Worm (Caenorhabditis elegans) whole organism, L1 larva: Measurements from ENCODE around the gene F52G3.7.

Source experiments
- F16B12.6 ChIP-seq: fragments of 150-350 bp; optimal IDR thresholded peaks from 2 replicates; lab custom pipeline; 2014; ENCODE audit warnings: missing biosample characterization, missing genetic modification characterization
- Y116A8C.19 ChIP-seq: sonication (generic microtip); optimal IDR thresholded peaks from 2 replicates; lab custom pipeline; 2016; ENCODE audit warnings: missing compliant biosample characterization, missing genetic modification characterization, borderline replicate concordance
- aha-1 ChIP-seq: fragments of 150-350 bp; optimal IDR thresholded peaks from 2 replicates; lab custom pipeline; 2014; ENCODE audit warnings: missing biosample characterization, missing genetic modification characterization
- alr-1 ChIP-seq: fragments of 200-800 bp; sonication (Bioruptor generic); optimal IDR thresholded peaks from 2 replicates; lab custom pipeline; 2018; ENCODE audit warnings: borderline replicate concordance, mild to moderate bottlenecking, missing genetic modification characterization, missing compliant biosample characterization
- ceh-63 ChIP-seq: fragments of 200-800 bp; sonication (Bioruptor generic); optimal IDR thresholded peaks from 2 replicates; lab custom pipeline; 2018; ENCODE audit warnings: mild to moderate bottlenecking, missing genetic modification characterization, missing compliant biosample characterization
- ceh-8 ChIP-seq: fragments of 200-800 bp; sonication (Bioruptor generic); optimal IDR thresholded peaks from 2 replicates; lab custom pipeline; 2018; ENCODE audit warnings: mild to moderate bottlenecking, missing genetic modification characterization, moderate library complexity, missing compliant biosample characterization
- ceh-82 ChIP-seq, 3 experiments: fragments of 150-350 bp in 1 of 3; sonication (generic microtip) in 2 of 3; optimal IDR thresholded peaks; 2 replicates each; lab custom pipeline; 2014 to 2017; ENCODE audit warnings: missing biosample characterization in 3 of 3, missing genetic modification characterization in 3 of 3
- ceh-90 ChIP-seq: sonication (generic microtip); optimal IDR thresholded peaks from 2 replicates; lab custom pipeline; 2016; ENCODE audit warnings: missing genetic modification characterization, missing compliant biosample characterization
- dpl-1 ChIP-seq, 3 experiments: fragments of 150-350 bp in 2 of 3; sonication (generic microtip) in 1 of 3; optimal IDR thresholded peaks; 2 replicates each; lab custom pipeline; 2014 to 2017; ENCODE audit warnings: missing biosample characterization in 3 of 3, missing genetic modification characterization in 3 of 3, missing genetic modification reagents in 3 of 3
- efl-3 ChIP-seq: fragments of 200-800 bp; sonication (Bioruptor generic); optimal IDR thresholded peaks from 2 replicates; lab custom pipeline; 2018; ENCODE audit warnings: mild to moderate bottlenecking, missing genetic modification characterization, missing compliant biosample characterization
- egl-27 ChIP-seq, 2 experiments: fragments of 150-350 bp in 1 of 2; sonication (generic microtip); optimal IDR thresholded peaks; 3 replicates each; lab custom pipeline; 2017 to 2018; ENCODE audit warnings: missing biosample characterization in 2 of 2, missing genetic modification characterization in 2 of 2, missing genetic modification reagents in 2 of 2
- elt-2 ChIP-seq: sonication (generic microtip); optimal IDR thresholded peaks from 2 replicates; lab custom pipeline; 2016; ENCODE audit warnings: missing genetic modification characterization, mild to moderate bottlenecking, inconsistent platforms, missing compliant biosample characterization, missing genetic modification reagents
- ets-5 ChIP-seq: fragments of 200-800 bp; sonication (Bioruptor generic); IDR thresholded peaks from 2 replicates; pipeline ENCODE4 v1.3.6; 2022; ENCODE audit warnings: missing genetic modification characterization, missing compliant biosample characterization
- fkh-8 ChIP-seq: sonication (generic microtip); optimal IDR thresholded peaks from 2 replicates; lab custom pipeline; 2016; ENCODE audit warnings: mild to moderate bottlenecking, missing genetic modification characterization, missing compliant biosample characterization
- grh-1 ChIP-seq: fragments of 200-800 bp; sonication (Bioruptor generic); IDR thresholded peaks from 2 replicates; pipeline ENCODE4 v1.3.6; 2022; ENCODE audit warnings: missing genetic modification reagents, missing genetic modification characterization, missing compliant biosample characterization
- hlh-17 ChIP-seq: fragments of 200-800 bp; sonication (Bioruptor generic); optimal IDR thresholded peaks from 2 replicates; lab custom pipeline; 2018; ENCODE audit warnings: missing genetic modification characterization, mild to moderate bottlenecking, missing compliant biosample characterization, moderate library complexity, borderline replicate concordance
- irx-1 ChIP-seq: sonication (generic microtip); optimal IDR thresholded peaks from 2 replicates; lab custom pipeline; 2016; ENCODE audit warnings: missing genetic modification characterization, missing compliant biosample characterization
- jun-1 ChIP-seq: fragments of 150-350 bp; optimal IDR thresholded peaks from 2 replicates; lab custom pipeline; 2014; ENCODE audit warnings: missing biosample characterization, missing genetic modification reagents, missing genetic modification characterization
- lin-13 ChIP-seq: fragments of 150-350 bp; optimal IDR thresholded peaks from 2 replicates; lab custom pipeline; 2014; ENCODE audit warnings: missing biosample characterization, missing genetic modification reagents, missing genetic modification characterization
- lin-14 ChIP-seq: fragments of 200-800 bp; sonication (Bioruptor generic); optimal IDR thresholded peaks from 2 replicates; lab custom pipeline; 2018; ENCODE audit warnings: mild to moderate bottlenecking, missing genetic modification characterization, moderate library complexity, missing compliant biosample characterization
- lin-35 ChIP-seq, 2 experiments: fragments of 150-350 bp; optimal IDR thresholded peaks; 2 replicates each; lab custom pipeline; 2014; ENCODE audit warnings: missing biosample characterization in 2 of 2, missing genetic modification characterization in 2 of 2, missing genetic modification reagents in 2 of 2
- lsy-2 ChIP-seq, 2 experiments: fragments of 150-350 bp; optimal IDR thresholded peaks; 2 replicates each; lab custom pipeline; 2014; ENCODE audit warnings: missing biosample characterization in 2 of 2, missing genetic modification characterization in 2 of 2
- mab-9 ChIP-seq: fragments of 200-800 bp; sonication (Bioruptor generic); IDR thresholded peaks from 2 replicates; pipeline ENCODE4 v1.3.6; 2022; ENCODE audit warnings: missing genetic modification reagents, missing genetic modification characterization, missing compliant biosample characterization
- mdl-1 ChIP-seq, 2 experiments: fragments of 150-350 bp; optimal IDR thresholded peaks; 2 replicates each; lab custom pipeline; 2014 to 2017; ENCODE audit warnings: missing biosample characterization in 2 of 2, missing genetic modification characterization in 2 of 2, inconsistent platforms in 1 of 2
- mep-1 ChIP-seq: fragments of 150-350 bp; optimal IDR thresholded peaks from 2 replicates; lab custom pipeline; 2014; ENCODE audit warnings: missing biosample characterization, missing genetic modification characterization
- nhr-12 ChIP-seq: sonication (generic microtip); optimal IDR thresholded peaks from 2 replicates; lab custom pipeline; 2017; ENCODE audit warnings: missing biosample characterization, missing genetic modification characterization
- nhr-20 ChIP-seq: sonication (generic microtip); optimal IDR thresholded peaks from 2 replicates; lab custom pipeline; 2016; ENCODE audit warnings: mild to moderate bottlenecking, missing genetic modification characterization, missing compliant biosample characterization
- nhr-237 ChIP-seq: fragments of 150-350 bp; optimal IDR thresholded peaks from 2 replicates; lab custom pipeline; 2014; ENCODE audit warnings: missing biosample characterization, missing genetic modification characterization
- nhr-47 ChIP-seq: sonication (generic microtip); optimal IDR thresholded peaks from 2 replicates; lab custom pipeline; 2016; ENCODE audit warnings: mild to moderate bottlenecking, missing genetic modification characterization, moderate library complexity, missing compliant biosample characterization
- nhr-71 ChIP-seq: sonication (generic microtip); optimal IDR thresholded peaks from 2 replicates; lab custom pipeline; 2016; ENCODE audit warnings: mild to moderate bottlenecking, missing genetic modification characterization, moderate library complexity, missing compliant biosample characterization
- nhr-85 ChIP-seq: sonication (generic microtip); peaks from one replicate; lab custom pipeline; 2016; ENCODE audit warnings: missing genetic modification characterization, inconsistent platforms, missing compliant biosample characterization
- nhr-90 ChIP-seq: sonication (generic microtip); optimal IDR thresholded peaks from 2 replicates; lab custom pipeline; 2016; ENCODE audit warnings: mild to moderate bottlenecking, missing genetic modification characterization, missing compliant biosample characterization; ENCODE audit not compliant: poor library complexity
- pag-3 ChIP-seq: sonication (generic microtip); optimal IDR thresholded peaks from 2 replicates; lab custom pipeline; 2017; ENCODE audit warnings: missing genetic modification characterization, mild to moderate bottlenecking, missing compliant biosample characterization, antibody characterized with exemption, borderline replicate concordance; ENCODE audit not compliant: insufficient read depth
- pqm-1 ChIP-seq: sonication (generic microtip); optimal IDR thresholded peaks from 3 replicates; lab custom pipeline; 2017; ENCODE audit warnings: missing biosample characterization, missing genetic modification characterization
- snpc-4 ChIP-seq: fragments of 150-350 bp; optimal IDR thresholded peaks from 2 replicates; lab custom pipeline; 2014; ENCODE audit warnings: missing biosample characterization, missing genetic modification characterization
- snu-23 ChIP-seq: sonication (generic microtip); optimal IDR thresholded peaks from 2 replicates; lab custom pipeline; 2016; ENCODE audit warnings: missing genetic modification characterization, missing compliant biosample characterization
- swsn-7 ChIP-seq: sonication (generic microtip); optimal IDR thresholded peaks from 2 replicates; lab custom pipeline; 2016; ENCODE audit warnings: missing genetic modification characterization, missing compliant biosample characterization
- tbx-2 ChIP-seq: sonication (generic microtip); optimal IDR thresholded peaks from 2 replicates; lab custom pipeline; 2016; ENCODE audit warnings: missing genetic modification characterization, missing compliant biosample characterization
- tlp-1 ChIP-seq: fragments of 150-350 bp; optimal IDR thresholded peaks from 2 replicates; lab custom pipeline; 2014; ENCODE audit warnings: missing biosample characterization, missing genetic modification characterization
- unc-62 ChIP-seq: fragments of 150-350 bp; optimal IDR thresholded peaks from 2 replicates; lab custom pipeline; 2014; ENCODE audit warnings: missing biosample characterization, missing genetic modification reagents, missing genetic modification characterization
- xbp-1 ChIP-seq: sonication (generic microtip); optimal IDR thresholded peaks from 2 replicates; lab custom pipeline; 2016; ENCODE audit warnings: missing genetic modification characterization, missing compliant biosample characterization
- zip-4 ChIP-seq: fragments of 200-800 bp; sonication (Bioruptor generic); optimal IDR thresholded peaks from 2 replicates; lab custom pipeline; 2018; ENCODE audit warnings: mild to moderate bottlenecking, missing genetic modification characterization, moderate library complexity, missing compliant biosample characterization

The F52G3.7 gene

ce11 chrX:16998003-16998402 is 34.3 kb downstream of the F52G3.7 start (continued):
- TF ChIP-seq fkh-8 (no peak), F16B12.6 (tag; lab: Kevin White, UChicago) (no peak), pqm-1 (tag; lab: Kevin White, UChicago) (no peak), ets-5 (GFP tag; lab: Robert Waterston, UW) (no peak), snu-23 (GFP tag; lab: Kevin White, UChicago) (peak; percentile 40), grh-1 (GFP tag; lab: Robert Waterston, UW) (peak; percentile 47; the same call in 1 of the 2 replicates), dpl-1 (GFP tag; optimal IDR thresholded peaks at IDR 0.05; lab: Kevin White, UChicago) (peak; percentile 10 to 46 (median 41)), alr-1 (no peak), nhr-20 (tag; lab: Kevin White, UChicago) (peak; percentile 55), nhr-12 (tag; lab: Kevin White, UChicago) (no peak), hlh-17 (no peak), lin-13 (GFP tag; lab: Kevin White, UChicago) (no peak), ceh-63 (GFP tag; lab: Kevin White, UChicago) (no peak), nhr-237 (tag; lab: Kevin White, UChicago) (no peak), lin-14 (GFP tag; lab: Kevin White, UChicago) (peak; percentile 73), mep-1 (tag; lab: Kevin White, UChicago) (no peak), zip-4 (GFP tag; lab: Kevin White, UChicago) (no peak), nhr-71 (peak; percentile 55), egl-27 (tag; optimal IDR thresholded peaks at IDR 0.05; lab: Kevin White, UChicago) (no peak), unc-62 (GFP tag; lab: Kevin White, UChicago) (no peak)

DNA sequence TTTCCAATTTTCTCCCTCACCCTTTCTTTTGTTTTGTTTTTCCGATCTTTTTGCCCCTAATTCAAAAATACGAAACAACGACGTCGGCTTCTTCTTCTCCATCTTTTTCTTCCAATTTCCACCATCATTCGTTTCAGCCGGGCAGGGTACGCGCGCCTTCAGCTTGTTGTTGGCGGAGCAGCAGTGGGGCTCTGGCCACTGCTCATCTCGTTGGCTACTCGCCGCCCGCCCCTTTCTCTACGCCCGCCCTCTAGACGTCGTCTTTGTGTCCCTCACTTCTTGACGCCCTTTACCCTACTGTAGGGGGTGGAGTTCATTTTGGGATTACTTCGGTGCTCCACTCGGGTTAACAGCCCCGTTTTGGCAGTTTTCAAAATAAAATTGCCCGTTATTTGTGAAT is 35.3 kb downstream of the F52G3.7 start:
- TF ChIP-seq pqm-1 (tag; lab: Kevin White, UChicago), result no peak
- no peak for TF ChIP-seq swsn-7
- peak; percentile 39 for TF ChIP-seq lin-14 (GFP tag; lab: Kevin White, UChicago)
- TF ChIP-seq lsy-2 (tag; optimal IDR thresholded peaks at IDR 0.05; lab: Kevin White, UChicago), result peak in 1 of 2 experiments; percentile 6
- TF ChIP-seq irx-1, result no peak

ce11 chrX:16999649-17000048 is 35.9 kb downstream of the F52G3.7 start:
- peak; percentile 54 for TF ChIP-seq nhr-85 (tag; lab: Kevin White, UChicago)
- TF ChIP-seq aha-1 (tag; lab: Kevin White, UChicago), result no peak

- TF ChIP-seq lin-14 (GFP tag; lab: Kevin White, UChicago) (peak; percentile 58), nhr-71 (peak; percentile 32), nhr-90 (tag; lab: Kevin White, UChicago) (no peak), lsy-2 (tag; optimal IDR thresholded peaks at IDR 0.05; lab: Kevin White, UChicago) (peak in 1 of 2 experiments; percentile 35), xbp-1 (tag; lab: Kevin White, UChicago) (peak; percentile 44), tlp-1 (no peak), ceh-82 (tag; optimal IDR thresholded peaks at IDR 0.05; lab: Kevin White, UChicago) (peak in 1 of 3 experiments; percentile 19)
These were observed 38.4 kb downstream of the F52G3.7 start for ce11 chrX:17002149-17002548.

ce11 chrX:17003473-17004123 is 39.9 kb downstream of the F52G3.7 start:
- no peak for TF ChIP-seq ceh-8 (GFP tag; lab: Kevin White, UChicago)
- peak; percentile 62 for TF ChIP-seq tbx-2 (tag; lab: Kevin White, UChicago)
- TF ChIP-seq snpc-4 (tag; lab: Kevin White, UChicago), result no peak
- no peak for TF ChIP-seq Y116A8C.19 (tag; lab: Kevin White, UChicago)
- TF ChIP-seq pag-3 (tag; lab: Kevin White, UChicago), result no peak
- TF ChIP-seq grh-1 (GFP tag; lab: Robert Waterston, UW), result no peak
- TF ChIP-seq F16B12.6 (tag; lab: Kevin White, UChicago), result no peak
- no peak for TF ChIP-seq pqm-1 (tag; lab: Kevin White, UChicago)
- peak; percentile 82 for TF ChIP-seq lin-14 (GFP tag; lab: Kevin White, UChicago)
- TF ChIP-seq nhr-71, result peak; percentile 20
- no peak for TF ChIP-seq elt-2 (tag; lab: Kevin White, UChicago)
- TF ChIP-seq mab-9 (GFP tag; lab: Robert Waterston, UW), result peak; percentile 53
- TF ChIP-seq lin-35 (GFP tag; optimal IDR thresholded peaks at IDR 0.05; lab: Kevin White, UChicago), result no peak
- TF ChIP-seq efl-3 (GFP tag; lab: Kevin White, UChicago), result no peak
- no peak for TF ChIP-seq fkh-8
- no peak for TF ChIP-seq nhr-90 (tag; lab: Kevin White, UChicago)
- TF ChIP-seq snu-23 (GFP tag; lab: Kevin White, UChicago), result no peak
- TF ChIP-seq mdl-1 (tag; optimal IDR thresholded peaks at IDR 0.05; lab: Kevin White, UChicago), result no peak
- no peak for TF ChIP-seq ceh-90 (tag; lab: Kevin White, UChicago)
- peak; percentile 12 for TF ChIP-seq nhr-47 (tag; lab: Kevin White, UChicago)
- TF ChIP-seq jun-1 (tag; lab: Kevin White, UChicago), result no peak
